Fruit fly (Drosophila melanogaster): Measurements from ENCODE around the gene Apc.

The Apc gene

dm6 chr3R:28888561-28889426, 44.2 kb upstream of the Apc start (continued):
- TF ChIP-seq CG2129 (GFP tag; IDR thresholded peaks at IDR 0.05; ENCODE audit: partially characterized antibody), result no peak
- TF ChIP-seq unpg (GFP tag; optimal IDR thresholded peaks at IDR 0.05), result peak; percentile 74
- peak; percentile 83 for TF ChIP-seq Ptx1 (GFP tag; IDR thresholded peaks at IDR 0.05)
- peak in 1 of 2 experiments; percentile 68 for TF ChIP-seq Eip74EF (GFP tag; optimal IDR thresholded peaks at IDR 0.05)
- TF ChIP-seq D19A (tag; optimal IDR thresholded peaks at IDR 0.05), result peak; percentile 64
- TF ChIP-seq Hr78 (GFP tag; optimal IDR thresholded peaks at IDR 0.05), result peak in 1 of 2 experiments; percentile 6
- peak in 1 of 2 experiments; percentile 83 for TF ChIP-seq crp (GFP tag; optimal IDR thresholded peaks at IDR 0.05)
- peak; percentile 33 for TF ChIP-seq CG10431 (GFP tag; optimal IDR thresholded peaks at IDR 0.05)
- no peak for TF ChIP-seq inv (GFP tag; IDR thresholded peaks at IDR 0.05; ENCODE audit: partially characterized antibody)
- peak; percentile 81 for TF ChIP-seq slp2 (GFP tag; optimal IDR thresholded peaks at IDR 0.05)
- peak; percentile 35 for TF ChIP-seq CG30020 (tag; optimal IDR thresholded peaks at IDR 0.05)
- TF ChIP-seq CG8924 (tag; optimal IDR thresholded peaks at IDR 0.05), result peak; percentile 78
- TF ChIP-seq CG17612 (GFP tag; IDR thresholded peaks at IDR 0.05), result peak; percentile 62; the same call in 1 of the 2 replicates
- TF ChIP-seq Nf-YC (tag; optimal IDR thresholded peaks at IDR 0.05), result peak; percentile 77
- peak; percentile 25 for TF ChIP-seq CG7271 (tag; optimal IDR thresholded peaks at IDR 0.05)
- TF ChIP-seq CG2875 (GFP tag; optimal IDR thresholded peaks at IDR 0.05), result no peak
- TF ChIP-seq CG1832 (GFP tag; optimal IDR thresholded peaks at IDR 0.05), result no peak
- TF ChIP-seq CG2712 (tag; optimal IDR thresholded peaks at IDR 0.05), result peak; percentile 72
- peak; percentile 86 for TF ChIP-seq CG9876 (GFP tag; optimal IDR thresholded peaks at IDR 0.05)
- peak; percentile 88 for TF ChIP-seq CG9817 (tag; optimal IDR thresholded peaks at IDR 0.05)
- TF ChIP-seq CG6813 (GFP tag; optimal IDR thresholded peaks at IDR 0.05), result peak; percentile 62
- no peak for TF ChIP-seq CG42726 (GFP tag; IDR thresholded peaks at IDR 0.05; ENCODE audit: partially characterized antibody)
- peak; percentile 86 for TF ChIP-seq CG1792 (GFP tag; optimal IDR thresholded peaks at IDR 0.05)
- peak; percentile 60 for TF ChIP-seq CG1233 (GFP tag; optimal IDR thresholded peaks at IDR 0.05)
- TF ChIP-seq MTF-1 (GFP tag; optimal IDR thresholded peaks at IDR 0.05; ENCODE audit: borderline replicate concordance), result peak; percentile 58
- peak; percentile 79 for TF ChIP-seq CG9215 (GFP tag; IDR thresholded peaks at IDR 0.05)
- peak; percentile 72 for TF ChIP-seq crc (GFP tag; optimal IDR thresholded peaks at IDR 0.05)
- TF ChIP-seq dm (GFP tag; optimal IDR thresholded peaks at IDR 0.05), result peak; percentile 74
- peak; percentile 71 for TF ChIP-seq cwo (GFP tag; optimal IDR thresholded peaks at IDR 0.05)
- TF ChIP-seq Awh (GFP tag; IDR thresholded peaks at IDR 0.05), result no peak
- TF ChIP-seq CG10147 (GFP tag; optimal IDR thresholded peaks at IDR 0.05), result peak; percentile 79
- TF ChIP-seq CG10321 (GFP tag; IDR thresholded peaks at IDR 0.05), result no peak
- peak; percentile 87 for TF ChIP-seq CG3847 (GFP tag; IDR thresholded peaks at IDR 0.05)
- TF ChIP-seq fru (optimal IDR thresholded peaks at IDR 0.05), result no peak
- peak; percentile 64 for TF ChIP-seq Ssrp (tag; optimal IDR thresholded peaks at IDR 0.05)
- peak; percentile 63; the same call in 1 of the 2 replicates for TF ChIP-seq cas (GFP tag; IDR thresholded peaks at IDR 0.05)
- peak; percentile 77 for TF ChIP-seq Myb (GFP tag; optimal IDR thresholded peaks at IDR 0.05)
- peak; percentile 71 for TF ChIP-seq gcm (GFP tag; optimal IDR thresholded peaks at IDR 0.05)
- TF ChIP-seq CG16813 (GFP tag; IDR thresholded peaks at IDR 0.05; ENCODE audit: partially characterized antibody), result no peak
- TF ChIP-seq CG5245 (GFP tag; optimal IDR thresholded peaks at IDR 0.05), result peak; percentile 80
- TF ChIP-seq D19B (GFP tag; optimal IDR thresholded peaks at IDR 0.05), result peak; percentile 79
- peak; percentile 79 for TF ChIP-seq CG4424 (GFP tag; optimal IDR thresholded peaks at IDR 0.05)
- TF ChIP-seq CG15696 (tag; optimal IDR thresholded peaks at IDR 0.05), result peak; percentile 75
- TF ChIP-seq CG34376 (GFP tag; optimal IDR thresholded peaks at IDR 0.05), result peak; percentile 85
- TF ChIP-seq dpn (GFP tag; optimal IDR thresholded peaks at IDR 0.05), result peak; percentile 89
- TF ChIP-seq sens-2 (GFP tag; IDR thresholded peaks at IDR 0.05), result no peak
- peak; percentile 54 for TF ChIP-seq trem (tag; optimal IDR thresholded peaks at IDR 0.05)
